Worm (Caenorhabditis elegans) whole organism, L3 larva: ENCODE measurements around the gene smvt-1.

Source experiments
- R02D3.7 ChIP-seq: fragments of 150-350 bp; optimal IDR thresholded peaks from 2 replicates; lab custom pipeline; 2014; ENCODE audit warnings: missing biosample characterization, missing genetic modification characterization
- ZK546.5 ChIP-seq: sonication (generic microtip); optimal IDR thresholded peaks from 2 replicates; lab custom pipeline; 2017; ENCODE audit warnings: missing biosample characterization, missing genetic modification characterization
- aly-2 ChIP-seq: fragments of 150-350 bp; optimal IDR thresholded peaks from 2 replicates; lab custom pipeline; 2014; ENCODE audit warnings: missing biosample characterization, missing genetic modification characterization
- ama-1 ChIP-seq: fragments of 150-350 bp; optimal IDR thresholded peaks from 2 replicates; lab custom pipeline; 2018
- ceh-16 ChIP-seq: sonication (generic microtip); optimal IDR thresholded peaks from 2 replicates; lab custom pipeline; 2017; ENCODE audit warnings: missing biosample characterization, missing genetic modification characterization
- ceh-82 ChIP-seq: fragments of 150-350 bp; optimal IDR thresholded peaks from 2 replicates; lab custom pipeline; 2014; ENCODE audit warnings: missing biosample characterization, missing genetic modification characterization
- ceh-9 ChIP-seq: sonication (generic microtip); optimal IDR thresholded peaks from 2 replicates; lab custom pipeline; 2018; ENCODE audit warnings: missing biosample characterization, missing genetic modification characterization
- daf-12 ChIP-seq: fragments of 150-350 bp; optimal IDR thresholded peaks from 2 replicates; lab custom pipeline; 2014; ENCODE audit warnings: missing biosample characterization, missing genetic modification reagents, missing genetic modification characterization
- egl-5 ChIP-seq: fragments of 150-350 bp; optimal IDR thresholded peaks from 2 replicates; lab custom pipeline; 2017; ENCODE audit warnings: missing biosample characterization, missing genetic modification reagents, missing genetic modification characterization, inconsistent platforms
- elt-1 ChIP-seq: fragments of 150-350 bp; optimal IDR thresholded peaks from 2 replicates; lab custom pipeline; 2014; ENCODE audit warnings: missing biosample characterization, missing genetic modification characterization
- elt-2 ChIP-seq: sonication (generic microtip); optimal IDR thresholded peaks from 2 replicates; lab custom pipeline; 2016; ENCODE audit warnings: missing genetic modification reagents, mild to moderate bottlenecking, missing genetic modification characterization, missing compliant biosample characterization
- elt-3 ChIP-seq, 3 experiments: fragments of 150-350 bp in 1 of 3; sonication (generic microtip) in 2 of 3; optimal IDR thresholded peaks; 2 replicates in 2 of 3; 4 replicates in 1 of 3; lab custom pipeline; 2014 to 2017; ENCODE audit warnings: missing biosample characterization in 3 of 3, missing genetic modification characterization in 3 of 3
- fkh-10 ChIP-seq: sonication (generic microtip); optimal IDR thresholded peaks from 2 replicates; lab custom pipeline; 2017; ENCODE audit warnings: missing biosample characterization, missing genetic modification reagents, missing genetic modification characterization
- hmg-11 ChIP-seq: sonication (generic microtip); optimal IDR thresholded peaks from 2 replicates; lab custom pipeline; 2016; ENCODE audit warnings: missing genetic modification characterization, missing compliant biosample characterization
- jun-1 ChIP-seq: fragments of 150-350 bp; optimal IDR thresholded peaks from 2 replicates; lab custom pipeline; 2014; ENCODE audit warnings: missing biosample characterization, missing genetic modification reagents, missing genetic modification characterization
- lin-15B ChIP-seq: fragments of 150-350 bp; optimal IDR thresholded peaks from 2 replicates; lab custom pipeline; 2014; ENCODE audit warnings: missing biosample characterization, missing genetic modification characterization
- lin-39 ChIP-seq: fragments of 150-350 bp; optimal IDR thresholded peaks from 2 replicates; lab custom pipeline; 2018; ENCODE audit warnings: missing biosample characterization, missing genetic modification reagents, missing genetic modification characterization
- lsy-12 ChIP-seq: sonication (generic microtip); optimal IDR thresholded peaks from 2 replicates; lab custom pipeline; 2016; ENCODE audit warnings: mild to moderate bottlenecking, missing genetic modification characterization, missing compliant biosample characterization
- mdl-1 ChIP-seq: fragments of 150-350 bp; optimal IDR thresholded peaks from 2 replicates; lab custom pipeline; 2014; ENCODE audit warnings: missing biosample characterization, missing genetic modification characterization
- mml-1 ChIP-seq: fragments of 150-350 bp; sonication (generic microtip); optimal IDR thresholded peaks from 3 replicates; lab custom pipeline; 2014; ENCODE audit warnings: missing biosample characterization, missing genetic modification characterization
- nfya-1 ChIP-seq: sonication (generic microtip); optimal IDR thresholded peaks from 2 replicates; lab custom pipeline; 2017; ENCODE audit warnings: missing genetic modification characterization, mild to moderate bottlenecking, missing compliant biosample characterization, antibody characterized with exemption, moderate library complexity; ENCODE audit not compliant: insufficient read depth
- nhr-11 ChIP-seq: fragments of 150-350 bp; optimal IDR thresholded peaks from 2 replicates; lab custom pipeline; 2014; ENCODE audit warnings: missing biosample characterization, missing genetic modification characterization
- nhr-12 ChIP-seq: fragments of 150-350 bp; optimal IDR thresholded peaks from 2 replicates; lab custom pipeline; 2014; ENCODE audit warnings: missing biosample characterization, missing genetic modification characterization
- nhr-23 ChIP-seq: fragments of 150-350 bp; optimal IDR thresholded peaks from 2 replicates; lab custom pipeline; 2014; ENCODE audit warnings: missing biosample characterization, missing genetic modification reagents, missing genetic modification characterization
- nhr-237 ChIP-seq: fragments of 150-350 bp; optimal IDR thresholded peaks from 2 replicates; lab custom pipeline; 2014; ENCODE audit warnings: missing biosample characterization, missing genetic modification characterization
- nhr-25 ChIP-seq: sonication (generic microtip); optimal IDR thresholded peaks from 2 replicates; lab custom pipeline; 2017; ENCODE audit warnings: missing biosample characterization, missing genetic modification characterization
- nhr-43 ChIP-seq: sonication (generic microtip); optimal IDR thresholded peaks from 2 replicates; lab custom pipeline; 2016; ENCODE audit warnings: mild to moderate bottlenecking, missing genetic modification characterization, missing compliant biosample characterization; ENCODE audit not compliant: poor library complexity, severe bottlenecking
- nhr-67 ChIP-seq: fragments of 150-350 bp; optimal IDR thresholded peaks from 2 replicates; lab custom pipeline; 2014; ENCODE audit warnings: missing biosample characterization, missing genetic modification characterization
- nhr-76 ChIP-seq: fragments of 150-350 bp; sonication (generic microtip); optimal IDR thresholded peaks from 5 replicates; lab custom pipeline; 2014; ENCODE audit warnings: missing biosample characterization, missing genetic modification characterization
- nhr-77 ChIP-seq: fragments of 150-350 bp; optimal IDR thresholded peaks from 2 replicates; lab custom pipeline; 2014; ENCODE audit warnings: missing biosample characterization, missing genetic modification characterization
- pha-4 ChIP-seq: fragments of 150-350 bp; optimal IDR thresholded peaks from 2 replicates; lab custom pipeline; 2014; ENCODE audit warnings: missing biosample characterization, missing genetic modification reagents, missing genetic modification characterization
- pqm-1 ChIP-seq: fragments of 150-350 bp; optimal IDR thresholded peaks from 2 replicates; lab custom pipeline; 2017; ENCODE audit warnings: missing biosample characterization, missing genetic modification characterization, inconsistent platforms
- sea-2 ChIP-seq: fragments of 150-350 bp; sonication (generic microtip); optimal IDR thresholded peaks from 4 replicates; lab custom pipeline; 2014; ENCODE audit warnings: missing biosample characterization, missing genetic modification reagents, missing genetic modification characterization
- skn-1 ChIP-seq: fragments of 150-350 bp; optimal IDR thresholded peaks from 2 replicates; lab custom pipeline; 2014; ENCODE audit warnings: missing biosample characterization, missing genetic modification characterization
- snpc-4 ChIP-seq: fragments of 150-350 bp; optimal IDR thresholded peaks from 2 replicates; lab custom pipeline; 2014; ENCODE audit warnings: missing biosample characterization, missing genetic modification characterization
- tbx-2 ChIP-seq: sonication (generic microtip); optimal IDR thresholded peaks from 2 replicates; lab custom pipeline; 2016; ENCODE audit warnings: mild to moderate bottlenecking, missing genetic modification characterization, missing compliant biosample characterization
- unc-39 ChIP-seq: sonication (generic microtip); optimal IDR thresholded peaks from 4 replicates; lab custom pipeline; 2017; ENCODE audit warnings: missing biosample characterization, missing genetic modification characterization
- unc-62 ChIP-seq: fragments of 150-350 bp; sonication (generic microtip); optimal IDR thresholded peaks from 4 replicates; lab custom pipeline; 2014; ENCODE audit warnings: missing biosample characterization, missing genetic modification reagents, missing genetic modification characterization
- zag-1 ChIP-seq: fragments of 150-350 bp; optimal IDR thresholded peaks from 2 replicates; lab custom pipeline; 2014; ENCODE audit warnings: missing biosample characterization, missing genetic modification characterization
- ztf-11 ChIP-seq: fragments of 150-350 bp; optimal IDR thresholded peaks from 2 replicates; lab custom pipeline; 2014; ENCODE audit warnings: missing biosample characterization, missing genetic modification characterization

smvt-1 gene

ce11 chrX:2590777-2591176 lies 42.0 kb upstream of the smvt-1 start:
- no peak for TF ChIP-seq nhr-237 (tag; lab: Kevin White, UChicago)
- no peak for TF ChIP-seq fkh-10 (GFP tag; lab: Kevin White, UChicago)
- no peak for TF ChIP-seq nhr-67 (tag; lab: Kevin White, UChicago)
- no peak for TF ChIP-seq ceh-9
- no peak for TF ChIP-seq nhr-77 (tag; lab: Kevin White, UChicago)
- TF ChIP-seq nhr-76 = no peak
- no peak for TF ChIP-seq unc-39 (tag; lab: Kevin White, UChicago)
- TF ChIP-seq mdl-1 (tag; lab: Kevin White, UChicago) = peak; percentile 1
- TF ChIP-seq ama-1 (lab: Kevin White, UChicago) = peak; percentile 67
- TF ChIP-seq aly-2 = no peak
- no peak for TF ChIP-seq zag-1 (tag; lab: Kevin White, UChicago)
- no peak for TF ChIP-seq snpc-4 (tag; lab: Kevin White, UChicago)
- peak; percentile 23 for TF ChIP-seq nfya-1 (tag; lab: Kevin White, UChicago)
- TF ChIP-seq ztf-11 (tag; lab: Kevin White, UChicago) = no peak
- TF ChIP-seq pha-4 (tag; lab: Kevin White, UChicago) = no peak
- peak; percentile 71 for TF ChIP-seq nhr-43 (tag; lab: Kevin White, UChicago)
- TF ChIP-seq hmg-11 (tag; lab: Kevin White, UChicago) = no peak
- no peak for TF ChIP-seq skn-1 (tag; lab: Kevin White, UChicago)
- TF ChIP-seq lsy-12 (tag; lab: Kevin White, UChicago) = peak; percentile 15
- TF ChIP-seq ZK546.5 (tag; lab: Kevin White, UChicago) = no peak
- TF ChIP-seq pqm-1 (tag; lab: Kevin White, UChicago) = no peak
- no peak for TF ChIP-seq mml-1
- TF ChIP-seq jun-1 (tag; lab: Kevin White, UChicago) = peak; percentile 13
- TF ChIP-seq nhr-25 = peak; percentile 86
- no peak for TF ChIP-seq unc-62 (GFP tag; lab: Kevin White, UChicago)
- no peak for TF ChIP-seq R02D3.7 (tag; lab: Kevin White, UChicago)
- TF ChIP-seq egl-5 (tag; lab: Kevin White, UChicago) = peak; percentile 76
- TF ChIP-seq nhr-11 (tag; lab: Kevin White, UChicago) = no peak
- no peak for TF ChIP-seq nhr-12 (tag; lab: Kevin White, UChicago)
- peak; percentile 15 for TF ChIP-seq tbx-2 (tag; lab: Kevin White, UChicago)
- no peak for TF ChIP-seq sea-2 (GFP tag; lab: Kevin White, UChicago)
- TF ChIP-seq elt-1 (tag; lab: Kevin White, UChicago) = no peak
- TF ChIP-seq lin-15B (tag; lab: Kevin White, UChicago) = no peak
- TF ChIP-seq nhr-23 (tag; lab: Kevin White, UChicago) = peak; percentile 89
- TF ChIP-seq elt-3 (tag; optimal IDR thresholded peaks at IDR 0.05; lab: Kevin White, UChicago) = peak in 1 of 3 experiments; percentile 25

ce11 chrX:2590023-2590422 lies 41.2 kb upstream of the smvt-1 start:
- TF ChIP-seq elt-2 (tag; lab: Kevin White, UChicago) (peak; percentile 18), unc-39 (tag; lab: Kevin White, UChicago) (no peak)
- TF ChIP-seq, all 47 proteins: peak for 1

- TF ChIP-seq nhr-25 (peak; percentile 66), R02D3.7 (tag; lab: Kevin White, UChicago) (no peak)
These were observed 39.2 kb upstream of the smvt-1 start for ce11 chrX:2588012-2588411.

ce11 chrX:2585655-2586054 lies 36.9 kb upstream of the smvt-1 start, which contains the start of gene H01M10.2:
Gene H01M10.2, minus strand, starts transcription at chrX:2585755.
- no peak for TF ChIP-seq ceh-16 (tag; lab: Kevin White, UChicago)
- no peak for TF ChIP-seq aly-2
- TF ChIP-seq lin-39 (tag; lab: Kevin White, UChicago) = no peak
- no peak for TF ChIP-seq nhr-77 (tag; lab: Kevin White, UChicago)
- TF ChIP-seq elt-2 (tag; lab: Kevin White, UChicago) = no peak
- no peak for TF ChIP-seq ceh-82 (tag; lab: Kevin White, UChicago)
- no peak for TF ChIP-seq daf-12
- no peak for TF ChIP-seq nhr-76
